Worm (Caenorhabditis elegans) whole organism, L3 larva: ENCODE measurements around the gene C07A12.7.

Experiments used
- ama-1 ChIP-seq: fragments of 150-350 bp; optimal IDR thresholded peaks from 2 replicates; lab custom pipeline; 2018
- ceh-16 ChIP-seq: sonication (generic microtip); optimal IDR thresholded peaks from 2 replicates; lab custom pipeline; 2017; ENCODE audit warnings: missing biosample characterization, missing genetic modification characterization
- egl-27 ChIP-seq: sonication (generic microtip); optimal IDR thresholded peaks from 4 replicates; lab custom pipeline; 2017; ENCODE audit warnings: missing biosample characterization, missing genetic modification reagents, missing genetic modification characterization
- lin-39 ChIP-seq: fragments of 150-350 bp; optimal IDR thresholded peaks from 2 replicates; lab custom pipeline; 2018; ENCODE audit warnings: missing biosample characterization, missing genetic modification reagents, missing genetic modification characterization
- nhr-23 ChIP-seq: fragments of 150-350 bp; optimal IDR thresholded peaks from 2 replicates; lab custom pipeline; 2014; ENCODE audit warnings: missing biosample characterization, missing genetic modification reagents, missing genetic modification characterization
- nhr-25 ChIP-seq: sonication (generic microtip); optimal IDR thresholded peaks from 2 replicates; lab custom pipeline; 2017; ENCODE audit warnings: missing biosample characterization, missing genetic modification characterization
- unc-39 ChIP-seq: sonication (generic microtip); optimal IDR thresholded peaks from 4 replicates; lab custom pipeline; 2017; ENCODE audit warnings: missing biosample characterization, missing genetic modification characterization

DNA sequence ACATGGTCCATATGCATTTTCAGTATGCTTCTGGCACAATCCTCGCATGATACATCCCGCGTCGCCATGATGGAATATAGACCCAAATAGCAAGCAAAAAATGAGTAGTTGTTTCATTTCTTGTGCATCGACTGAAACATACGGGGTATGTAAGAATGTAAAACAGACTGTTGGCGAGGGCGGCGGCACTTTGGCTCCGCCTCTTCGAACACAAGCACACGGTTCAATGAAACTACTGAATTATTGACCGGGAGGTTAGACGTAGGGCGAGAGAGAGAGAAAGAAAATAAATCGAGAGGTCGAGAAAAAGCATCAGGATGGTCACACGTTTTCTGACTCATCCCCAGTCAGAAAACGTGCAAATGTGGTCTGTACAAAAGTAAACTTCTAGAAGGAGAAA lies 42.0 kb downstream of the C07A12.7 start:
- TF ChIP-seq lin-39: no peak
- TF ChIP-seq nhr-23 (tag; lab: Kevin White, UChicago): no peak
- TF ChIP-seq unc-39 (tag; lab: Kevin White, UChicago): no peak
- TF ChIP-seq ama-1: no peak
- no peak for TF ChIP-seq nhr-25
- TF ChIP-seq ceh-16 (tag; lab: Kevin White, UChicago): no peak
- TF ChIP-seq egl-27 (tag; lab: Kevin White, UChicago): no peak
